Worm (Caenorhabditis elegans) whole organism, L1 larva: ENCODE results near the gene amt-4.
A peak's percentile ranks its signal among the peaks of the same experiment; 100 is the strongest.

Experiments
- C16A3.4 ChIP-seq: fragments of 150-350 bp; optimal IDR thresholded peaks from 2 replicates; lab custom pipeline; 2014; ENCODE audit warnings: missing biosample characterization, missing genetic modification characterization
- blmp-1 ChIP-seq: fragments of 150-350 bp; optimal IDR thresholded peaks from 2 replicates; lab custom pipeline; 2014; ENCODE audit warnings: missing biosample characterization, missing genetic modification characterization
- snu-23 ChIP-seq: sonication (generic microtip); optimal IDR thresholded peaks from 2 replicates; lab custom pipeline; 2016; ENCODE audit warnings: missing genetic modification characterization, missing compliant biosample characterization

- no peak for TF ChIP-seq snu-23 (GFP tag; lab: Kevin White, UChicago)
- TF ChIP-seq blmp-1 (tag; lab: Kevin White, UChicago): peak; percentile 43
- no peak for TF ChIP-seq C16A3.4 (tag; lab: Kevin White, UChicago)
These were observed 9.1 kb upstream of the amt-4 start for ce11 chrX:4556028-4556427.
